Worm (Caenorhabditis elegans): ENCODE measurements around the gene F01F1.15.

DNA sequence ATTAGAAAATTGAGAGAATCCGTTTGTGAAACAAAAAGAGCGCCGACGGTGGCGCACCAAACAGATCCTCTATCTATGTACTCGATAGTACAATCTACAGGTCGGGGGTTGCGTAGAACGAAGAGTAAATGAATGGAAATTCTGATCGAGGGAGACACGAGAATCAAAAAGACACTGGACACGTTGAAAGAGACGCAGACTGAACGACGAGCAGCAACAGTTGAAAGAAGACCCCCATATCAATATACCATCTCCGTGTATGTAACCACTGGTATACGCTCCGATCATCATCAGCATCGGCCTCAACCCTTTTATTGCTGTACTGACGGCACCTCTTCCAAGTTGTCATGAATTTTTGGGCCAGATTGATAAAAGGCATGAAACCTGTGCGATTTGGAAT, 33.1 kb downstream of the F01F1.15 start:
- no peak for TF ChIP-seq ztf-29 (GFP tag; IDR thresholded peaks at IDR 0.05)
- no peak for TF ChIP-seq tab-1 (GFP tag; IDR thresholded peaks at IDR 0.05)
- TF ChIP-seq flt-1 (GFP tag; IDR thresholded peaks at IDR 0.05): no peak
- TF ChIP-seq ztf-23 (GFP tag; IDR thresholded peaks at IDR 0.05): no peak
- no peak for TF ChIP-seq cog-1 (tag; optimal IDR thresholded peaks at IDR 0.05)
- TF ChIP-seq T22C8.4 (GFP tag; IDR thresholded peaks at IDR 0.05): no peak
- no peak for TF ChIP-seq klf-2 (GFP tag; conservative IDR thresholded peaks at IDR 0.05)
